Worm (Caenorhabditis elegans) whole organism, young adult: ENCODE results near the gene C47E12.10.
A peak's percentile ranks its signal among the peaks of the same experiment; 100 is the strongest.

ENCODE experiments used
- B0035.1 ChIP-seq: sonication (generic microtip); optimal IDR thresholded peaks from 2 replicates; lab custom pipeline; 2016; ENCODE audit warnings: missing genetic modification characterization, mild to moderate bottlenecking, missing compliant biosample characterization, missing genotype, missing genetic modification reagents
- B0336.3 ChIP-seq: fragments of 200-800 bp; sonication (Bioruptor generic); IDR thresholded peaks from 2 replicates; pipeline ENCODE4 v1.3.6; 2022; ENCODE audit warnings: missing genetic modification characterization, missing compliant biosample characterization
- F37B4.10 ChIP-seq: fragments of 200-800 bp; sonication (Bioruptor generic); IDR thresholded peaks from 2 replicates; pipeline ENCODE4 v1.3.6; 2022; ENCODE audit warnings: missing genetic modification characterization, missing compliant biosample characterization
- F39B2.1 ChIP-seq: fragments of 200-800 bp; sonication (Bioruptor generic); IDR thresholded peaks from 2 replicates; pipeline ENCODE4 v1.3.6; 2022; ENCODE audit warnings: missing genetic modification reagents, missing genetic modification characterization, missing compliant biosample characterization
- K12H6.12 ChIP-seq: fragments of 200-800 bp; sonication (Bioruptor generic); optimal IDR thresholded peaks from 2 replicates; lab custom pipeline; 2018; ENCODE audit warnings: mild to moderate bottlenecking, missing genetic modification characterization, missing compliant biosample characterization
- Y67H2A.10 ChIP-seq: fragments of 200-800 bp; sonication (Bioruptor generic); conservative IDR thresholded peaks from 2 replicates; pipeline ENCODE4 v1.3.6; 2022; ENCODE audit warnings: missing genetic modification reagents, missing genetic modification characterization, missing compliant biosample characterization
- ama-1 ChIP-seq, 3 experiments: fragments of 150-350 bp in 1 of 3; sonication (generic microtip) in 2 of 3; optimal IDR thresholded peaks; 2 replicates each; lab custom pipeline; 2014 to 2018; ENCODE audit warnings: missing biosample characterization in 2 of 3, missing genetic modification characterization in 2 of 3, missing genetic modification reagents in 2 of 3
- bed-1 ChIP-seq: fragments of 200-800 bp; sonication (Bioruptor generic); IDR thresholded peaks from 2 replicates; pipeline ENCODE4 v1.3.6; 2022; ENCODE audit warnings: missing genetic modification reagents, missing genetic modification characterization, missing compliant biosample characterization
- cebp-1 ChIP-seq, 2 experiments: fragments of 200-800 bp in 1 of 2; sonication (Bioruptor generic) in 1 of 2; sonication (generic microtip) in 1 of 2; IDR thresholded peaks in 1 of 2; optimal IDR thresholded peaks in 1 of 2; 2 replicates each; pipeline versions ENCODE4 v1.3.6 to Lab custom; 2017 to 2022; ENCODE audit warnings: missing compliant biosample characterization in 2 of 2, missing genetic modification characterization in 2 of 2, mild to moderate bottlenecking in 1 of 2, missing genetic modification reagents in 1 of 2, moderate library complexity in 1 of 2
- ceh-100 ChIP-seq: fragments of 200-800 bp; sonication (Bioruptor generic); IDR thresholded peaks from 2 replicates; pipeline ENCODE4 v1.3.6; 2022; ENCODE audit warnings: missing genetic modification reagents, missing genetic modification characterization, missing compliant biosample characterization
- ceh-79 ChIP-seq: sonication (generic microtip); optimal IDR thresholded peaks from 2 replicates; lab custom pipeline; 2017; ENCODE audit warnings: mild to moderate bottlenecking, missing genetic modification characterization, missing compliant biosample characterization
- ceh-91 ChIP-seq: fragments of 200-800 bp; sonication (Bioruptor generic); IDR thresholded peaks from 2 replicates; pipeline ENCODE4 v1.3.6; 2022; ENCODE audit warnings: missing genetic modification reagents, missing genetic modification characterization, missing compliant biosample characterization
- chd-7 ChIP-seq: sonication (generic microtip); optimal IDR thresholded peaks from 2 replicates; lab custom pipeline; 2016; ENCODE audit warnings: mild to moderate bottlenecking, missing genetic modification characterization, moderate library complexity, missing compliant biosample characterization
- die-1 ChIP-seq: sonication (generic microtip); optimal IDR thresholded peaks from 2 replicates; lab custom pipeline; 2016; ENCODE audit warnings: missing genotype, mild to moderate bottlenecking, missing genetic modification characterization, missing compliant biosample characterization
- efl-1 ChIP-seq: fragments of 150-350 bp; optimal IDR thresholded peaks from 2 replicates; lab custom pipeline; 2014; ENCODE audit warnings: missing biosample characterization, missing genetic modification reagents, missing genetic modification characterization
- egl-44 ChIP-seq: fragments of 200-800 bp; sonication (Bioruptor generic); IDR thresholded peaks from 2 replicates; pipeline ENCODE4 v1.3.6; 2022; ENCODE audit warnings: missing genetic modification reagents, missing genetic modification characterization, missing compliant biosample characterization
- fkh-3 ChIP-seq: sonication (generic microtip); optimal IDR thresholded peaks from 2 replicates; lab custom pipeline; 2016; ENCODE audit warnings: mild to moderate bottlenecking, missing genetic modification characterization, missing compliant biosample characterization
- him-1 ChIP-seq: sonication (generic microtip); optimal IDR thresholded peaks from 2 replicates; lab custom pipeline; 2016; ENCODE audit warnings: missing genotype, missing genetic modification reagents, missing genetic modification characterization, missing compliant biosample characterization
- hmg-1.2 ChIP-seq: fragments of 200-800 bp; sonication (Bioruptor generic); IDR thresholded peaks from 2 replicates; pipeline ENCODE4 v1.3.6; 2022; ENCODE audit warnings: missing genetic modification reagents, missing genetic modification characterization, missing compliant biosample characterization
- hrde-1 ChIP-seq: sonication (generic microtip); optimal IDR thresholded peaks from 2 replicates; lab custom pipeline; 2016; ENCODE audit warnings: missing genetic modification characterization, mild to moderate bottlenecking, missing compliant biosample characterization, moderate library complexity, missing genotype, missing genetic modification reagents, borderline replicate concordance
- lin-54 ChIP-seq: fragments of 200-800 bp; sonication (Bioruptor generic); optimal IDR thresholded peaks from 2 replicates; lab custom pipeline; 2018; ENCODE audit warnings: mild to moderate bottlenecking, missing genetic modification characterization, missing compliant biosample characterization
- madf-10 ChIP-seq: sonication (generic microtip); optimal IDR thresholded peaks from 2 replicates; lab custom pipeline; 2016; ENCODE audit warnings: mild to moderate bottlenecking, missing genetic modification characterization, missing compliant biosample characterization
- madf-3 ChIP-seq: fragments of 200-800 bp; sonication (Bioruptor generic); IDR thresholded peaks from 2 replicates; pipeline ENCODE4 v1.3.6; 2022; ENCODE audit warnings: missing genetic modification reagents, missing genetic modification characterization, missing compliant biosample characterization
- madf-6 ChIP-seq: fragments of 200-800 bp; sonication (Bioruptor generic); IDR thresholded peaks from 2 replicates; pipeline ENCODE4 v1.3.6; 2022; ENCODE audit warnings: missing genetic modification reagents, missing genetic modification characterization, missing compliant biosample characterization
- madf-8 ChIP-seq: fragments of 200-800 bp; sonication (Bioruptor generic); conservative IDR thresholded peaks from 2 replicates; pipeline ENCODE4 v1.3.6; 2022; ENCODE audit warnings: missing genetic modification reagents, missing genetic modification characterization, missing compliant biosample characterization
- mcd-1 ChIP-seq: fragments of 200-800 bp; sonication (Bioruptor generic); IDR thresholded peaks from 2 replicates; pipeline ENCODE4 v1.3.6; 2022; ENCODE audit warnings: missing genetic modification reagents, missing genetic modification characterization, missing compliant biosample characterization
- mes-4 ChIP-seq: sonication (generic microtip); optimal IDR thresholded peaks from 2 replicates; lab custom pipeline; 2016; ENCODE audit warnings: missing genotype, missing genetic modification characterization, missing compliant biosample characterization
- mxl-1 ChIP-seq: sonication (generic microtip); optimal IDR thresholded peaks from 2 replicates; lab custom pipeline; 2016; ENCODE audit warnings: missing genetic modification characterization, missing compliant biosample characterization
- nfyb-1 ChIP-seq: fragments of 200-800 bp; sonication (Bioruptor generic); IDR thresholded peaks from 2 replicates; pipeline ENCODE4 v1.3.6; 2022; ENCODE audit warnings: missing genetic modification reagents, missing genetic modification characterization, missing compliant biosample characterization
- nhr-179 ChIP-seq: sonication (generic microtip); optimal IDR thresholded peaks from 2 replicates; lab custom pipeline; 2016; ENCODE audit warnings: mild to moderate bottlenecking, missing genetic modification characterization, missing compliant biosample characterization
- nhr-80 ChIP-seq: sonication (generic microtip); optimal IDR thresholded peaks from 2 replicates; lab custom pipeline; 2016; ENCODE audit warnings: missing genetic modification characterization, missing compliant biosample characterization
- pbrm-1 ChIP-seq: fragments of 200-800 bp; sonication (Bioruptor generic); IDR thresholded peaks from 2 replicates; pipeline ENCODE4 v1.3.6; 2022; ENCODE audit warnings: missing genetic modification reagents, missing genetic modification characterization, missing compliant biosample characterization
- repo-1 ChIP-seq: sonication (generic microtip); optimal IDR thresholded peaks from 2 replicates; lab custom pipeline; 2017; ENCODE audit warnings: mild to moderate bottlenecking, missing genetic modification characterization, missing compliant biosample characterization
- rpc-1 ChIP-seq, 2 experiments: fragments of 150-350 bp in 1 of 2; sonication (generic microtip) in 1 of 2; optimal IDR thresholded peaks; 2 replicates each; lab custom pipeline; 2014 to 2018; ENCODE audit warnings: missing biosample characterization in 1 of 2, missing genetic modification characterization in 1 of 2, missing genetic modification reagents in 1 of 2, missing genotype in 1 of 2
- somi-1 ChIP-seq: fragments of 200-800 bp; sonication (Bioruptor generic); optimal IDR thresholded peaks from 2 replicates; lab custom pipeline; 2018; ENCODE audit warnings: mild to moderate bottlenecking, missing genetic modification characterization, missing compliant biosample characterization
- tbp1 ChIP-seq: fragments of 200-800 bp; sonication (Bioruptor generic); optimal IDR thresholded peaks from 2 replicates; lab custom pipeline; 2018; ENCODE audit warnings: mild to moderate bottlenecking, missing genetic modification characterization, missing compliant biosample characterization
- tbx-9 ChIP-seq: sonication (generic microtip); optimal IDR thresholded peaks from 2 replicates; lab custom pipeline; 2016; ENCODE audit warnings: borderline replicate concordance, missing genetic modification characterization, inconsistent platforms, missing compliant biosample characterization
- tlf-1 ChIP-seq: fragments of 200-800 bp; sonication (Bioruptor generic); optimal IDR thresholded peaks from 2 replicates; lab custom pipeline; 2018; ENCODE audit warnings: mild to moderate bottlenecking, missing genetic modification characterization, missing compliant biosample characterization
- unc-130 ChIP-seq: sonication (generic microtip); optimal IDR thresholded peaks from 2 replicates; lab custom pipeline; 2016; ENCODE audit warnings: missing genetic modification reagents, missing genetic modification characterization, missing compliant biosample characterization
- xnd-1 ChIP-seq: sonication (generic microtip); optimal IDR thresholded peaks from 2 replicates; lab custom pipeline; 2016; ENCODE audit warnings: missing genotype, missing genetic modification reagents, missing genetic modification characterization, missing compliant biosample characterization
- ztf-18 ChIP-seq: sonication (generic microtip); optimal IDR thresholded peaks from 2 replicates; lab custom pipeline; 2016; ENCODE audit warnings: missing genotype, mild to moderate bottlenecking, missing genetic modification characterization, missing compliant biosample characterization

The C47E12.10 gene

DNA sequence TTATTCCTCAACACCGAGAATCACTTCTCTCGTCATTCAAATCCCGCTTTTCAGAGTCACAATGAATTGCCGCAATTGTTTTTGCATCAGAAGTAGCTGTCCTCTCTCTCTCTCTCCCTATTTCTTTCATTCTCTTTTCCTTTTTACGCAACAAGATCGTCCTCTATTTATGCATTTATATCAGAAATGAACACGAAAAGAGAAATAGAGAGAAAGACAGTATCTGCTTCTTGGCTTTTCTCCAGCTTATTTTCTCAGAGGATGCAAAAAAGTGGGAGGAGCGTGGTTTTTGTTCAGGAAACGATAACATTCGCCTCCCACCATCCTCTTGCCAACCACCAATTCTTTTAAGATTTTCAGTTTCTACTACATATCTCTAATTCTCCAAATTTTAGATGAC, 10.3 kb downstream of the C47E12.10 start, which contains the start of gene mam-2 (continued):
- TF ChIP-seq nhr-179 (tag; lab: Kevin White, UChicago) (no peak), fkh-3 (tag; lab: Kevin White, UChicago) (no peak)

DNA sequence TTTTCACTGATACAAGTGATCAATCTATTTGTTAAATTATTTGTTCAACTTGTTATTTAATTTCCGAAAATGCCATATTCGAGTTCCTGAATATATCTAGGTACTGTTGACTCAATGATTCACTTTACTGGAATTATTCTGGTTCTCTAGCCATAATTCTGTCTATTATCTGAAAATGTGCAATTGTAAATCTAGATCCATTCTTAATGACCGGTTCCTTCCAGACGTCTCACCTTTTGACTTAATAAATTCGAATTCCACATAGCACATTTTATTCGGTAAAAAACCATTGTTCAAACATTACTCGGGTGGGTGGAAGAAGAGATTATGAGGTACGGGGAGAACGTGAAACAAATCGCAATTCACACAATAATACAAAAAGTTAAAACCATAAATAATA, 16.8 kb downstream of the C47E12.10 start:
- no peak for TF ChIP-seq die-1
- TF ChIP-seq F39B2.1 (GFP tag; lab: Robert Waterston, UW) = no peak
- no peak for TF ChIP-seq K12H6.12 (tag; lab: Kevin White, UChicago)
- TF ChIP-seq pbrm-1 (GFP tag; lab: Robert Waterston, UW) = 0 out of 2 replicates have a peak, but pooled peaks have one; percentile 26
- peak; percentile 10 for TF ChIP-seq tbp1
- TF ChIP-seq ceh-100 = peak; percentile 10; the same call in 1 of the 2 replicates
- peak; percentile 41; the same call in 1 of the 2 replicates for TF ChIP-seq madf-6 (GFP tag; lab: Robert Waterston, UW)
- TF ChIP-seq nfyb-1 (GFP tag; lab: Robert Waterston, UW) = peak; percentile 37; the same call in 1 of the 2 replicates
- TF ChIP-seq tlf-1 (GFP tag; lab: Kevin White, UChicago) = peak; percentile 36
- no peak for TF ChIP-seq cebp-1 (GFP tag; IDR thresholded peaks at IDR 0.05; lab: Robert Waterston, UW)
- TF ChIP-seq cebp-1 (tag; optimal IDR thresholded peaks at IDR 0.05; lab: Kevin White, UChicago) = peak; percentile 26
- TF ChIP-seq him-1 (tag; lab: Kevin White, UChicago) = peak; percentile 43
- TF ChIP-seq hmg-1.2 = peak; percentile 9; the same call in 1 of the 2 replicates
- TF ChIP-seq ceh-91 (GFP tag; lab: Robert Waterston, UW) = 0 out of 2 replicates have a peak, but pooled peaks have one; percentile 9
- TF ChIP-seq lin-54 (GFP tag; lab: Kevin White, UChicago) = peak; percentile 5
- TF ChIP-seq hrde-1 (tag; lab: Kevin White, UChicago) = peak; percentile 57
- TF ChIP-seq ama-1 (optimal IDR thresholded peaks at IDR 0.05; lab: Kevin White, UChicago) = no peak
- TF ChIP-seq ama-1 (GFP tag; optimal IDR thresholded peaks at IDR 0.05; lab: Kevin White, UChicago) = peak in 1 of 2 experiments; percentile 23
- no peak for TF ChIP-seq efl-1 (GFP tag; lab: Kevin White, UChicago)
- TF ChIP-seq B0035.1 (tag; lab: Kevin White, UChicago) = no peak
- peak; percentile 70 for TF ChIP-seq B0336.3 (GFP tag; lab: Robert Waterston, UW)
- peak; percentile 52; the same call in 1 of the 2 replicates for TF ChIP-seq madf-3 (GFP tag; lab: Robert Waterston, UW)

DNA sequence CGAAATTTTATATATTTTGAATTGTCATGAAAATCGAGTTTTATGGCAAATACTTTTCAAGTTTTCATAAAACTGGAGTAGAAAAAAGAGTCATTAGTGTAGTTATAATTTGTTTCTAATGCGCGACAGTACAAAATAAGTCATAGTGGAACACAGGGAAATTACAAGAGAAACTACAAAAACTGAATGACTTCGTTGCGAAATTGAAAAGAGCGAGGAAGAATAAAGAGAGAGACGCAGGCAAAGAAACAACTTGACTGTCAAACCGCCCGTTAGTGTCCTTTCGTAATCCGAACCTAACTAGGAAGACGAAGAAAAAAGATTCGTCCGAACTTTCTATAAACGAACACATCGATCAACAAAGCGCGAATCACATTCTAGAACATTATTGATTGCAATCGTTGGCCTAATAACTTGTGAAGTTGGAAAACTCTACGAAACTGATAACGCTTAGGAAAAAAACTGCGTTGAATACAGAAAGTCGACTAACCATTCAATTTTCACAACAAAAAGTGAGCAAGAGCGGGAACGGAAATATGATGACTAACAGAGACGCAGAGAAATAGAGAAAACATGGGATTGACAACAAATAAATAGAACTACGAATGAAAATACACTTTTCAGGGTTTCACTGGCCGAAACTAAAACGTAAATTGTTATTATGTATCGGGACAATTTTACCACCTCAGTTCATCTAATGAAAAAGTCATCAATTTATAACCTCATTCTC, 21.0 kb downstream of the C47E12.10 start:
- TF ChIP-seq tbx-9 (no peak), mcd-1 (no peak), mxl-1 (tag; lab: Kevin White, UChicago) (no peak), rpc-1 (optimal IDR thresholded peaks at IDR 0.05; lab: Kevin White, UChicago) (no peak), rpc-1 (tag; optimal IDR thresholded peaks at IDR 0.05; lab: Kevin White, UChicago) (no peak), Y67H2A.10 (GFP tag; lab: Robert Waterston, UW) (no peak), cebp-1 (GFP tag; IDR thresholded peaks at IDR 0.05; lab: Robert Waterston, UW) (peak; percentile 42; the same call in 1 of the 2 replicates), cebp-1 (tag; optimal IDR thresholded peaks at IDR 0.05; lab: Kevin White, UChicago) (peak; percentile 87), xnd-1 (tag; lab: Kevin White, UChicago) (no peak), madf-10 (tag; lab: Kevin White, UChicago) (no peak), repo-1 (no peak), hrde-1 (tag; lab: Kevin White, UChicago) (no peak), ztf-18 (tag; lab: Kevin White, UChicago) (no peak), chd-7 (tag; lab: Kevin White, UChicago) (no peak), nfyb-1 (GFP tag; lab: Robert Waterston, UW) (peak; percentile 45; the same call in 1 of the 2 replicates), ceh-91 (GFP tag; lab: Robert Waterston, UW) (no peak), madf-6 (GFP tag; lab: Robert Waterston, UW) (peak; percentile 40; the same call in 1 of the 2 replicates), somi-1 (GFP tag; lab: Kevin White, UChicago) (no peak), nhr-80 (tag; lab: Kevin White, UChicago) (peak; percentile 29), unc-130 (no peak), B0035.1 (tag; lab: Kevin White, UChicago) (no peak), hmg-1.2 (peak; percentile 10), ceh-79 (tag; lab: Kevin White, UChicago) (no peak), madf-8 (GFP tag; lab: Robert Waterston, UW) (no peak), egl-44 (GFP tag; lab: Robert Waterston, UW) (no peak), mes-4 (tag; lab: Kevin White, UChicago) (no peak), bed-1 (GFP tag; lab: Robert Waterston, UW) (no peak), ama-1 (optimal IDR thresholded peaks at IDR 0.05; lab: Kevin White, UChicago) (no peak), ama-1 (GFP tag; optimal IDR thresholded peaks at IDR 0.05; lab: Kevin White, UChicago) (no peak), F37B4.10 (GFP tag; lab: Robert Waterston, UW) (no peak)
